Worm (Caenorhabditis elegans): ENCODE measurements around the gene ZC250.5.
"Not testable (repeated sequence)": the region's sequence is repeated elsewhere in the genome, so short reads cannot be mapped to it uniquely, and the experiment has no call there.

Gene ZC250.5

ce11 chrV:5772503-5772902 lies 33.1 kb upstream of the ZC250.5 start:
- no peak for TF ChIP-seq ceh-24 (tag; optimal IDR thresholded peaks at IDR 0.05)
- TF ChIP-seq pqm-1 (tag; optimal IDR thresholded peaks at IDR 0.05): no peak
- no peak for TF ChIP-seq F13H6.1 (tag; optimal IDR thresholded peaks at IDR 0.05)
- TF ChIP-seq pax-1 (tag; optimal IDR thresholded peaks at IDR 0.05): no peak
- no peak for TF ChIP-seq npax-4 (tag; optimal IDR thresholded peaks at IDR 0.05)
- no peak for TF ChIP-seq ceh-18 (tag; optimal IDR thresholded peaks at IDR 0.05)
- no peak for TF ChIP-seq pag-3 (tag; optimal IDR thresholded peaks at IDR 0.05; ENCODE audit: borderline replicate concordance)
- TF ChIP-seq ahr-1 (tag; optimal IDR thresholded peaks at IDR 0.05): no peak
- no peak for TF ChIP-seq ceh-22 (tag; optimal IDR thresholded peaks at IDR 0.05)
- TF ChIP-seq ref-2 (tag; optimal IDR thresholded peaks at IDR 0.05): no peak
- TF ChIP-seq hlh-13 (GFP tag; optimal IDR thresholded peaks at IDR 0.05): no peak
- no peak for TF ChIP-seq sox-2 (GFP tag; IDR thresholded peaks at IDR 0.05)
- TF ChIP-seq hlh-8 (tag; optimal IDR thresholded peaks at IDR 0.05): no peak
- TF ChIP-seq tbx-7 (tag; optimal IDR thresholded peaks at IDR 0.05): no peak
- no peak for TF ChIP-seq ceh-6 (GFP tag; optimal IDR thresholded peaks at IDR 0.05)
- TF ChIP-seq ceh-45 (GFP tag; IDR thresholded peaks at IDR 0.05): no peak
- TF ChIP-seq ceh-19 (GFP tag; optimal IDR thresholded peaks at IDR 0.05): no peak
- TF ChIP-seq hlh-6 (tag; optimal IDR thresholded peaks at IDR 0.05): no peak

DNA sequence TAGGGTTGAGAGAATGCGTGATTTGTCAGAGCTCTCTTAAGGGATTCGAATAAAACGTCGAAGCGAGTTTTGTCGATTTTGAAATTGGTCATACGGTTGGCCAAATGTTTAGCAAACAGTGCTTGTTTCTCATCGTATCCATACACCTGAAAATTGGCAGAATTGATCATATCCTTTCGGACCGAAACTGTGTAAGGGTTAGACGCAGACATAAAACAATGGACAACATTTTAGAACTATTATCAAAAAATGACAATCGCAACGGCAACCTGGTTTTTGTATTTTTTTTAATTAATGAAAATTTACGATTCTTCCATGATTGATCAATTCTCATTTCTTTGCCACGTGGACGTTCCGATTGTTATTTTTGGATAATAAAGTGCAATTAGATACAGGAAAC lies 31.4 kb upstream of the ZC250.5 start:
- TF ChIP-seq rnt-1 (tag; optimal IDR thresholded peaks at IDR 0.05): no peak
- TF ChIP-seq F13H6.1 (tag; optimal IDR thresholded peaks at IDR 0.05): no peak
- no peak for TF ChIP-seq ceh-19 (GFP tag; optimal IDR thresholded peaks at IDR 0.05)
- no peak for TF ChIP-seq lin-11 (tag; optimal IDR thresholded peaks at IDR 0.05)
- TF ChIP-seq hlh-6 (tag; optimal IDR thresholded peaks at IDR 0.05): no peak
- TF ChIP-seq K02D7.2 (tag; optimal IDR thresholded peaks at IDR 0.05): no peak
- TF ChIP-seq T23F11.4 (GFP tag; optimal IDR thresholded peaks at IDR 0.05): no peak
- TF ChIP-seq npax-4 (tag; optimal IDR thresholded peaks at IDR 0.05): no peak
- TF ChIP-seq fax-1 (tag; optimal IDR thresholded peaks at IDR 0.05): no peak
- TF ChIP-seq pqm-1 (tag; optimal IDR thresholded peaks at IDR 0.05): no peak
- TF ChIP-seq nhr-11 (tag; optimal IDR thresholded peaks at IDR 0.05): no peak
- TF ChIP-seq ceh-31 (tag; optimal IDR thresholded peaks at IDR 0.05): no peak
- no peak for TF ChIP-seq ceh-30 (tag; optimal IDR thresholded peaks at IDR 0.05)
- no peak for TF ChIP-seq madf-2 (tag; optimal IDR thresholded peaks at IDR 0.05)
- TF ChIP-seq tbx-2 (tag; optimal IDR thresholded peaks at IDR 0.05): no peak
- TF ChIP-seq dve-1 (tag; optimal IDR thresholded peaks at IDR 0.05): no peak
- no peak for TF ChIP-seq unc-3 (GFP tag; conservative IDR thresholded peaks at IDR 0.05)
- no peak for TF ChIP-seq unc-3 (tag; optimal IDR thresholded peaks at IDR 0.05)

DNA sequence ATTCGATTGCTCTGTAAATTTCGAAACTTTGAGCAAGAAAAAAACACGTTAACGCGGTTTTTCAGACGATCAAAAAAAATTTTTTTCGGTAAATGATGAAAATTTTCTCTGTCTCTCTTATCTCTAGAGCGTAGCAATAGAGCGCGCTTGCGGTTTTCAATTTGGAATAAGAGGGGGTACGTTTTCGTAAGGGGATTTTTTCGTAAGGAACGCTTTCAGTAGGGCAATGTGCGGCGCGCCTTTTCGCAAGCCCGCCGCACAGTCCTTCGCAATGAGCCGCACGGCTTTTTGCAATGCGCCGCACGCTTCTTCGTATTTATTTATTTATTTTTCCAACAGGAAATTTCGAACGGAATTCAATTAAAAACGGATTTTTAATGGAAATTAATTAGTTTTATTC lies 28.6 kb upstream of the ZC250.5 start, which contains the start of gene F44E7.4:
F44E7.4 (minus strand) TSS at position 13 of the 400 bp plus-strand sequence.
- TF ChIP-seq unc-42 (tag; optimal IDR thresholded peaks at IDR 0.05) (peak; percentile 28), ceh-45 (GFP tag; IDR thresholded peaks at IDR 0.05) (peak; percentile 87), rnt-1 (tag; optimal IDR thresholded peaks at IDR 0.05) (peak; percentile 45), ceh-14 (tag; optimal IDR thresholded peaks at IDR 0.05) (peak; percentile 4), nfya-1 (tag; optimal IDR thresholded peaks at IDR 0.05) (peak; percentile 28), tbx-2 (tag; optimal IDR thresholded peaks at IDR 0.05) (peak; percentile 4), sox-2 (GFP tag; IDR thresholded peaks at IDR 0.05) (peak; percentile 78), unc-3 (GFP tag; conservative IDR thresholded peaks at IDR 0.05) (peak; percentile 72; the same call in 1 of the 2 replicates), ceh-31 (tag; optimal IDR thresholded peaks at IDR 0.05) (peak; percentile 50)
- not testable (repeated sequence) for TF ChIP-seq unc-3 (tag; optimal IDR thresholded peaks at IDR 0.05)

ce11 chrV:5779984-5780383 lies 25.6 kb upstream of the ZC250.5 start:
- TF ChIP-seq unc-55 (GFP tag; optimal IDR thresholded peaks at IDR 0.05) (peak; percentile 21), madf-2 (tag; optimal IDR thresholded peaks at IDR 0.05) (no peak)

Data from whole organism, late embryonic.